Fruit fly (Drosophila melanogaster): ENCODE measurements around the gene CG44098.

The CG44098 gene

DNA sequence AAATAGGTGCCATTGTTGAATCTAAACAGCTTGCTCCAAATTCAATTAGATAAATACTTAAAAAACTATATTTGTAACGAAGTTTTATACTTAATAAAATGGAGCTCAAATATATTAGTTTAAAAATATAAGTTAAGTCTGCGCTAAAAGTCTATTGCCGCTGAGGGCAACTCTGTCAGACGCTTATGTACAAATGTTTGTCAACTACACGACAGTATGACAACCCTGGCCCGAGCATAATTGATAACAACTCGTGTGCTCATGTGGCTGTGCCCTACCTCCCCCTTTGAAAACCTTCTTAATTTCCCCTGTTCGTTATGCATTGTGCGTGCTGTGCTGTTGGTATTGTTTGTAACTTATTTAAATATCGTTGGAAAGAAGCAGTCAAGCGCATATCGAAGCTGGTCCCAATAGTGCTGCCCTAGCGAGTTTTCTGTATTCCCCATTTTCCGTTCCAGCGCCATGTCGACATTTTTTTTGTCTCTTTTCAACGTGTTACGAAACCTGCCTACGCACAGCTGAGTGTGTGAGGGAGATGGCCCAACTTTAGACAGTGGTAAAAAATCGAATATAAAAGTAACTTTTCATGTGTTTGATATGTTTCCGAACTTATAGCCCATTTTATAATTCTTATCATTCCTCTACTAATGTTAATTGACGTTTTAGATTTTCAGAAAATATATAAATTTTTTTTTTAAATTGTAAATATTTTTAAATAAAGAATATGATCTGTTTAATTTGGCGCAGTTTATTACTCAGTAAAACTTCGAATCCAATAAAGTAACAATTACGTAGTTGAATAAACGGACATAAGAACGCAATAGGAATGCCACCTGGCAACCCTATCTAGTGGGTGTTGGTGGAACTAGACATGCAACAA is 32.1 kb upstream of the CG44098 start (continued):
- TF ChIP-seq ems (GFP tag; optimal IDR thresholded peaks at IDR 0.05) (no peak), chif (GFP tag; optimal IDR thresholded peaks at IDR 0.05) (no peak), trem (tag; optimal IDR thresholded peaks at IDR 0.05) (peak; percentile 54), CG4707 (GFP tag; optimal IDR thresholded peaks at IDR 0.05) (peak; percentile 25), CG31224 (GFP tag; IDR thresholded peaks at IDR 0.05) (no peak; the same call in none of the 2 replicates), ash1 (GFP tag; optimal IDR thresholded peaks at IDR 0.05) (no peak), kni (GFP tag; optimal IDR thresholded peaks at IDR 0.05) (peak; percentile 85), CG1647 (GFP tag; optimal IDR thresholded peaks at IDR 0.05) (no peak), dm (GFP tag; optimal IDR thresholded peaks at IDR 0.05) (peak; percentile 14), CG34224 (GFP tag; IDR thresholded peaks at IDR 0.05; ENCODE audit: partially characterized antibody) (no peak), dysf (GFP tag; IDR thresholded peaks at IDR 0.05) (peak; percentile 75), CG3726 (GFP tag; IDR thresholded peaks at IDR 0.05) (no peak), CG31441 (GFP tag; IDR thresholded peaks at IDR 0.05) (peak; percentile 85), onecut (GFP tag; IDR thresholded peaks at IDR 0.05) (no peak), CG4617 (GFP tag; optimal IDR thresholded peaks at IDR 0.05; ENCODE audit: borderline replicate concordance) (peak; percentile 13), CG10431 (GFP tag; optimal IDR thresholded peaks at IDR 0.05) (peak; percentile 43), Doc2 (GFP tag; IDR thresholded peaks at IDR 0.05) (no peak), ase (GFP tag; IDR thresholded peaks at IDR 0.05) (0 out of 3 replicates have a peak, but pooled peaks have one; percentile 32), Rx (GFP tag; IDR thresholded peaks at IDR 0.05) (0 out of 2 replicates have a peak, but pooled peaks have one; percentile 7), CkIIα-i1 (GFP tag; IDR thresholded peaks at IDR 0.05) (no peak), CG12155 (GFP tag; optimal IDR thresholded peaks at IDR 0.05) (peak; percentile 20), grn (GFP tag; optimal IDR thresholded peaks at IDR 0.05) (no peak), CG5953 (GFP tag; IDR thresholded peaks at IDR 0.05) (peak; percentile 18; the same call in 1 of the 2 replicates), esg (GFP tag; conservative IDR thresholded peaks at IDR 0.05) (peak; percentile 26; the same call in 1 of the 2 replicates), gcm (GFP tag; optimal IDR thresholded peaks at IDR 0.05) (peak; percentile 72), twi (tag; optimal IDR thresholded peaks at IDR 0.05) (peak; percentile 23), Hr3 (GFP tag; optimal IDR thresholded peaks at IDR 0.05) (peak; percentile 55), otp (GFP tag; IDR thresholded peaks at IDR 0.05) (peak; percentile 34; the same call in 1 of the 3 replicates), Atf6 (GFP tag; IDR thresholded peaks at IDR 0.05) (peak; percentile 35; the same call in 1 of the 2 replicates), jigr1 (GFP tag; IDR thresholded peaks at IDR 0.05) (no peak), Ets65A (GFP tag) (peak; percentile 81), row (GFP tag; IDR thresholded peaks at IDR 0.05) (peak; percentile 73), CG32767 (GFP tag; IDR thresholded peaks at IDR 0.05) (peak; percentile 56; the same call in 1 of the 2 replicates), CG10565 (GFP tag; optimal IDR thresholded peaks at IDR 0.05) (no peak), CG17912 (GFP tag; optimal IDR thresholded peaks at IDR 0.05) (no peak), Lhr (GFP tag; optimal IDR thresholded peaks at IDR 0.05) (no peak), CG6854 (GFP tag; optimal IDR thresholded peaks at IDR 0.05) (no peak), CG32772 (GFP tag; IDR thresholded peaks at IDR 0.05) (peak; percentile 45; the same call in 1 of the 2 replicates), cato (GFP tag; optimal IDR thresholded peaks at IDR 0.05; ENCODE audit: borderline replicate concordance) (peak; percentile 33), Atf-2 (GFP tag; optimal IDR thresholded peaks at IDR 0.05) (no peak), pita (GFP tag; optimal IDR thresholded peaks at IDR 0.05) (no peak), NFAT (GFP tag; IDR thresholded peaks at IDR 0.05) (no peak), BEAF-32 (GFP tag; optimal IDR thresholded peaks at IDR 0.05) (peak; percentile 8), CG18764 (GFP tag; optimal IDR thresholded peaks at IDR 0.05) (peak; percentile 45), CG11247 (GFP tag; IDR thresholded peaks at IDR 0.05) (no peak; the same call in 1 of the 2 replicates), CG12391 (tag; optimal IDR thresholded peaks at IDR 0.05) (peak; percentile 84), CG6254 (GFP tag; optimal IDR thresholded peaks at IDR 0.05) (peak; percentile 61), CG30020 (tag; optimal IDR thresholded peaks at IDR 0.05) (peak; percentile 30), CG16813 (GFP tag; IDR thresholded peaks at IDR 0.05; ENCODE audit: partially characterized antibody) (no peak)
